Fruit fly (Drosophila melanogaster) whole organism, embryonic: Measurements from ENCODE around the gene Ir64a.

Experiments used
- Aef1 ChIP-seq: fragments of 200-800 bp; sonication (Bioruptor generic); IDR thresholded peaks from 3 replicates; pipeline ENCODE4 v1.3.6; 2022; ENCODE audit warnings: missing biosample characterization, missing genetic modification characterization
- Asciz ChIP-seq: fragments of 200-800 bp; sonication (Bioruptor generic); optimal IDR thresholded peaks from 2 replicates; lab custom pipeline; 2017; ENCODE audit warnings: missing biosample characterization, mild to moderate bottlenecking, missing genetic modification characterization, missing genetic modification reagents
- BEAF-32 ChIP-seq: fragments of 200-800 bp; sonication (Bioruptor generic); optimal IDR thresholded peaks from 3 replicates; lab custom pipeline; 2017; ENCODE audit warnings: missing biosample characterization, missing genetic modification characterization, mild to moderate bottlenecking, moderate library complexity, missing genetic modification reagents
- C15 ChIP-seq: fragments of 200-800 bp; sonication (Bioruptor generic); IDR thresholded peaks from 3 replicates; pipeline ENCODE4 v1.3.6; 2022; ENCODE audit warnings: missing biosample characterization, missing genetic modification characterization
- CG10321 ChIP-seq: fragments of 200-800 bp; sonication (Bioruptor generic); IDR thresholded peaks from 2 replicates; pipeline ENCODE4 v1.3.6; 2022; ENCODE audit warnings: missing biosample characterization, missing genetic modification characterization
- CG12071 ChIP-seq: fragments of 200-800 bp; sonication (Bioruptor generic); optimal IDR thresholded peaks from 3 replicates; lab custom pipeline; 2018; ENCODE audit warnings: missing biosample characterization, mild to moderate bottlenecking, missing genetic modification characterization
- CG12391 ChIP-seq: fragments of 200-800 bp; sonication (Bioruptor generic); optimal IDR thresholded peaks from 3 replicates; lab custom pipeline; 2018; ENCODE audit warnings: missing biosample characterization, mild to moderate bottlenecking, missing genetic modification characterization, moderate library complexity
- CG16813 ChIP-seq: fragments of 200-800 bp; sonication (Bioruptor generic); IDR thresholded peaks from 3 replicates; pipeline ENCODE4 v1.3.6; 2022; ENCODE audit warnings: missing biosample characterization, missing genetic modification characterization; ENCODE audit not compliant: partially characterized antibody
- CG17912 ChIP-seq: fragments of 200-800 bp; sonication (Bioruptor generic); optimal IDR thresholded peaks from 2 replicates; lab custom pipeline; 2018; ENCODE audit warnings: missing biosample characterization, mild to moderate bottlenecking, missing genetic modification characterization
- CG2129 ChIP-seq: fragments of 200-800 bp; sonication (Bioruptor generic); IDR thresholded peaks from 2 replicates; pipeline ENCODE4 v1.3.6; 2022; ENCODE audit warnings: missing biosample characterization, missing genetic modification characterization; ENCODE audit not compliant: partially characterized antibody
- CG30403 ChIP-seq: fragments of 200-800 bp; sonication (Bioruptor generic); optimal IDR thresholded peaks from 3 replicates; lab custom pipeline; 2016; ENCODE audit warnings: missing biosample characterization, missing genetic modification characterization
- CG34422 ChIP-seq: fragments of 200-800 bp; sonication (Bioruptor generic); IDR thresholded peaks from 3 replicates; pipeline ENCODE4 v1.3.6; 2022; ENCODE audit warnings: missing biosample characterization, missing genetic modification characterization
- CG6791 ChIP-seq: fragments of 200-800 bp; sonication (Bioruptor generic); IDR thresholded peaks from 3 replicates; pipeline ENCODE4 v1.3.6; 2022; ENCODE audit warnings: missing biosample characterization, missing genetic modification characterization; ENCODE audit not compliant: partially characterized antibody
- CG9932 ChIP-seq: fragments of 200-800 bp; sonication (Bioruptor generic); IDR thresholded peaks from 2 replicates; pipeline ENCODE4 v1.3.6; 2022; ENCODE audit warnings: missing biosample characterization, missing genetic modification characterization
- Dbx ChIP-seq: fragments of 200-800 bp; sonication (Bioruptor generic); IDR thresholded peaks from 3 replicates; pipeline ENCODE4 v1.3.6; 2022; ENCODE audit warnings: missing biosample characterization, missing genetic modification characterization
- Dll ChIP-seq: fragments of 200-800 bp; sonication (Bioruptor generic); IDR thresholded peaks from 4 replicates; pipeline ENCODE4 v1.3.6; 2022; ENCODE audit warnings: missing biosample characterization, missing genetic modification characterization; ENCODE audit not compliant: partially characterized antibody
- Doc3 ChIP-seq: fragments of 200-800 bp; sonication (Bioruptor generic); IDR thresholded peaks from 3 replicates; pipeline ENCODE4 v1.3.6; 2022; ENCODE audit warnings: missing biosample characterization, missing genetic modification characterization; ENCODE audit not compliant: partially characterized antibody
- Dref ChIP-seq: fragments of 200-800 bp; sonication (Bioruptor generic); IDR thresholded peaks from 2 replicates; pipeline ENCODE4 v1.3.6; 2022; ENCODE audit warnings: missing biosample characterization, missing genetic modification characterization
- Elba2 ChIP-seq: fragments of 200-800 bp; sonication (Bioruptor generic); optimal IDR thresholded peaks from 3 replicates; lab custom pipeline; 2016; ENCODE audit warnings: missing biosample characterization, missing genetic modification characterization
- H2.0 ChIP-seq: fragments of 200-800 bp; sonication (Bioruptor generic); IDR thresholded peaks from 2 replicates; pipeline ENCODE4 v1.3.6; 2022; ENCODE audit warnings: missing biosample characterization, missing genetic modification characterization
- MESR4 ChIP-seq: fragments of 200-800 bp; sonication (Bioruptor generic); optimal IDR thresholded peaks from 2 replicates; lab custom pipeline; 2018; ENCODE audit warnings: missing biosample characterization, mild to moderate bottlenecking, missing genetic modification characterization, moderate library complexity
- Mes4 ChIP-seq: fragments of 200-800 bp; sonication (Bioruptor generic); optimal IDR thresholded peaks from 2 replicates; lab custom pipeline; 2016; ENCODE audit warnings: missing biosample characterization, missing genetic modification characterization
- Nf-YB ChIP-seq: fragments of 200-800 bp; sonication (Bioruptor generic); optimal IDR thresholded peaks from 3 replicates; lab custom pipeline; 2019; ENCODE audit warnings: missing biosample characterization, mild to moderate bottlenecking, missing genetic modification characterization, moderate library complexity
- Nf-YC ChIP-seq: fragments of 200-800 bp; optimal IDR thresholded peaks from 3 replicates; lab custom pipeline; 2019; ENCODE audit warnings: missing biosample characterization, mild to moderate bottlenecking, missing genetic modification characterization, moderate library complexity
- Opbp ChIP-seq: fragments of 200-800 bp; sonication (Bioruptor generic); IDR thresholded peaks from 3 replicates; pipeline ENCODE4 v1.3.6; 2022; ENCODE audit warnings: missing biosample characterization, missing genetic modification characterization; ENCODE audit not compliant: partially characterized antibody
- Optix ChIP-seq: fragments of 200-800 bp; sonication (Bioruptor generic); IDR thresholded peaks from 3 replicates; pipeline ENCODE4 v1.3.6; 2022; ENCODE audit warnings: missing biosample characterization, missing genetic modification characterization
- Pdp1 ChIP-seq, 2 experiments: fragments of 200-800 bp; sonication (Bioruptor generic); optimal IDR thresholded peaks; 3 replicates each; lab custom pipeline; 2016; ENCODE audit warnings: missing biosample characterization in 2 of 2, missing genetic modification characterization in 2 of 2, mild to moderate bottlenecking in 1 of 2, moderate library complexity in 1 of 2
- Rfx ChIP-seq: fragments of 200-800 bp; sonication (Bioruptor generic); IDR thresholded peaks from 2 replicates; pipeline ENCODE4 v1.3.6; 2022; ENCODE audit warnings: missing biosample characterization, missing genetic modification characterization
- Sry-δ ChIP-seq: fragments of 200-800 bp; sonication (Bioruptor generic); optimal IDR thresholded peaks from 2 replicates; lab custom pipeline; 2016; ENCODE audit warnings: missing biosample characterization, missing genetic modification characterization
- Xrp1 ChIP-seq: fragments of 200-800 bp; sonication (Bioruptor generic); IDR thresholded peaks from 2 replicates; pipeline ENCODE4 v1.3.6; 2022; ENCODE audit warnings: missing biosample characterization, missing genetic modification characterization
- bbx ChIP-seq: fragments of 200-800 bp; sonication (Bioruptor generic); IDR thresholded peaks from 2 replicates; pipeline ENCODE4 v1.3.6; 2022; ENCODE audit warnings: missing biosample characterization, missing genetic modification characterization; ENCODE audit not compliant: partially characterized antibody
- bigmax ChIP-seq: fragments of 200-800 bp; sonication (Bioruptor generic); optimal IDR thresholded peaks from 2 replicates; lab custom pipeline; 2018; ENCODE audit warnings: missing biosample characterization, mild to moderate bottlenecking, missing genetic modification characterization
- cg ChIP-seq: fragments of 200-800 bp; sonication (Bioruptor generic); optimal IDR thresholded peaks from 3 replicates; lab custom pipeline; 2019; ENCODE audit warnings: missing biosample characterization, mild to moderate bottlenecking, missing genetic modification characterization, moderate library complexity
- chm ChIP-seq: fragments of 200-800 bp; sonication (Bioruptor generic); IDR thresholded peaks from 2 replicates; pipeline ENCODE4 v1.3.6; 2022; ENCODE audit warnings: missing biosample characterization, missing genetic modification characterization
- ci ChIP-seq: fragments of 200-800 bp; sonication (Bioruptor generic); IDR thresholded peaks from 3 replicates; pipeline ENCODE4 v1.3.6; 2022; ENCODE audit warnings: missing biosample characterization, missing genetic modification characterization
- dmrt99B ChIP-seq: fragments of 200-800 bp; sonication (Bioruptor generic); optimal IDR thresholded peaks from 2 replicates; lab custom pipeline; 2018; ENCODE audit warnings: missing biosample characterization, mild to moderate bottlenecking, missing genetic modification characterization, moderate library complexity
- en ChIP-seq: fragments of 200-800 bp; sonication (Bioruptor generic); optimal IDR thresholded peaks from 2 replicates; lab custom pipeline; 2016; ENCODE audit warnings: missing biosample characterization, missing genetic modification characterization
- grn ChIP-seq: fragments of 200-800 bp; sonication (Bioruptor generic); optimal IDR thresholded peaks from 3 replicates; lab custom pipeline; 2017; ENCODE audit warnings: missing biosample characterization, missing genetic modification characterization
- hb ChIP-seq: fragments of 200-800 bp; sonication (Bioruptor generic); IDR thresholded peaks from 3 replicates; pipeline ENCODE4 v1.3.6; 2022; ENCODE audit warnings: missing biosample characterization, missing genetic modification characterization; ENCODE audit not compliant: partially characterized antibody
- inv ChIP-seq: fragments of 200-800 bp; sonication (Bioruptor generic); IDR thresholded peaks from 2 replicates; pipeline ENCODE4 v1.3.6; 2022; ENCODE audit warnings: missing biosample characterization, missing genetic modification characterization; ENCODE audit not compliant: partially characterized antibody
- pzg ChIP-seq: fragments of 200-800 bp; sonication (Bioruptor generic); optimal IDR thresholded peaks from 3 replicates; lab custom pipeline; 2018; ENCODE audit warnings: missing biosample characterization, mild to moderate bottlenecking, missing genetic modification characterization, moderate library complexity
- sens-2 ChIP-seq: fragments of 200-800 bp; sonication (Bioruptor generic); IDR thresholded peaks from 2 replicates; pipeline ENCODE4 v1.3.6; 2022; ENCODE audit warnings: missing biosample characterization, missing genetic modification characterization
- slbo ChIP-seq: fragments of 200-800 bp; sonication (Bioruptor generic); IDR thresholded peaks from 2 replicates; pipeline ENCODE4 v1.3.6; 2022; ENCODE audit warnings: missing biosample characterization, missing genetic modification characterization
- slou ChIP-seq: fragments of 200-800 bp; sonication (Bioruptor generic); optimal IDR thresholded peaks from 3 replicates; lab custom pipeline; 2016; ENCODE audit warnings: missing biosample characterization, missing genetic modification characterization
- sob ChIP-seq: fragments of 200-800 bp; sonication (Bioruptor generic); IDR thresholded peaks from 2 replicates; pipeline ENCODE4 v1.3.6; 2022; ENCODE audit warnings: missing biosample characterization, missing genetic modification characterization
- vnd ChIP-seq: fragments of 200-800 bp; sonication (Bioruptor generic); IDR thresholded peaks from 3 replicates; pipeline ENCODE4 v1.3.6; 2022; ENCODE audit warnings: missing biosample characterization, missing genetic modification characterization; ENCODE audit not compliant: partially characterized antibody

Ir64a gene

dm6 chr3L:5360039-5360988, 22.3 kb downstream of the Ir64a start, which contains the start of gene Cyt-c1 (continued):
- peak; percentile 61; the same call in 1 of the 2 replicates for TF ChIP-seq inv
- TF ChIP-seq CG30403 (GFP tag; lab: Kevin White, UChicago) = peak; percentile 12
- peak; percentile 70; the same call in 2 of the 3 replicates for TF ChIP-seq Opbp (GFP tag; lab: Robert Waterston, UW)
- TF ChIP-seq Mes4 (GFP tag; lab: Kevin White, UChicago) = no peak
- no peak for TF ChIP-seq H2.0 (GFP tag; lab: Robert Waterston, UW)
- 0 out of 3 replicates have a peak, but pooled peaks have one; percentile 44 for TF ChIP-seq ci (GFP tag; lab: Robert Waterston, UW)
- TF ChIP-seq CG12071 (GFP tag; lab: Kevin White, UChicago) = no peak
- 0 out of 3 replicates have a peak, but pooled peaks have one; percentile 13 for TF ChIP-seq Optix
- TF ChIP-seq CG6791 (GFP tag; lab: Robert Waterston, UW) = peak; percentile 63; the same call in 2 of the 3 replicates
- peak; percentile 26 for TF ChIP-seq CG12391 (tag; lab: Kevin White, UChicago)
- TF ChIP-seq CG10321 (GFP tag; lab: Robert Waterston, UW) = no peak
- TF ChIP-seq dmrt99B (tag; lab: Kevin White, UChicago) = no peak
- peak; percentile 99 for TF ChIP-seq bigmax (GFP tag; lab: Kevin White, UChicago)
- TF ChIP-seq Doc3 (GFP tag; lab: Robert Waterston, UW) = peak; percentile 51; the same call in 1 of the 3 replicates
- TF ChIP-seq grn (GFP tag; lab: Kevin White, UChicago) = peak; percentile 23
- TF ChIP-seq Rfx (GFP tag; lab: Robert Waterston, UW) = peak; percentile 43
- TF ChIP-seq Dref (GFP tag; lab: Robert Waterston, UW) = peak; percentile 53
- TF ChIP-seq Nf-YC = peak; percentile 67
- peak; percentile 61 for TF ChIP-seq BEAF-32 (GFP tag; lab: Kevin White, UChicago)
- peak; percentile 49; the same call in 1 of the 2 replicates for TF ChIP-seq CG2129
- peak; percentile 72 for TF ChIP-seq Dll (GFP tag; lab: Robert Waterston, UW)
- TF ChIP-seq CG34422 (GFP tag; lab: Robert Waterston, UW) = peak; percentile 85; the same call in 2 of the 3 replicates
- TF ChIP-seq Dbx (GFP tag; lab: Robert Waterston, UW) = 0 out of 3 replicates have a peak, but pooled peaks have one; percentile 16
- TF ChIP-seq Nf-YB (GFP tag; lab: Kevin White, UChicago) = peak; percentile 56
- TF ChIP-seq Elba2 (GFP tag; lab: Kevin White, UChicago) = peak; percentile 67
- 0 out of 2 replicates have a peak, but pooled peaks have one; percentile 4 for TF ChIP-seq Xrp1
- peak; percentile 58 for TF ChIP-seq CG16813
- no peak for TF ChIP-seq Asciz (GFP tag; lab: Kevin White, UChicago)
- TF ChIP-seq bbx (GFP tag; lab: Robert Waterston, UW) = peak; percentile 67; the same call in 1 of the 2 replicates
- TF ChIP-seq CG17912 = peak; percentile 14
- TF ChIP-seq Sry-δ = peak; percentile 64
- peak; percentile 70 for TF ChIP-seq MESR4
- TF ChIP-seq sens-2 (GFP tag; lab: Robert Waterston, UW) = no peak
- TF ChIP-seq hb (GFP tag; lab: Robert Waterston, UW) = peak; percentile 17; the same call in 1 of the 3 replicates
- no peak for TF ChIP-seq Aef1 (GFP tag; lab: Robert Waterston, UW)
- TF ChIP-seq slbo (GFP tag; lab: Robert Waterston, UW) = peak; percentile 54
- TF ChIP-seq en (GFP tag; lab: Kevin White, UChicago) = no peak
- peak in 1 of 2 experiments; percentile 98 for TF ChIP-seq Pdp1 (GFP tag; optimal IDR thresholded peaks at IDR 0.05; lab: Kevin White, UChicago)
- peak; percentile 46; the same call in 1 of the 3 replicates for TF ChIP-seq vnd (GFP tag; lab: Robert Waterston, UW)
- no peak for TF ChIP-seq C15 (GFP tag; lab: Robert Waterston, UW)
- peak; percentile 16; the same call in 1 of the 2 replicates for TF ChIP-seq chm (GFP tag; lab: Robert Waterston, UW)
- TF ChIP-seq cg (GFP tag; lab: Kevin White, UChicago) = peak; percentile 75
- TF ChIP-seq CG9932 (GFP tag; lab: Robert Waterston, UW) = peak; percentile 65
- TF ChIP-seq slou (GFP tag; lab: Kevin White, UChicago) = no peak
- TF ChIP-seq sob = no peak
- TF ChIP-seq pzg (GFP tag; lab: Kevin White, UChicago) = peak; percentile 39
